Fruit fly (Drosophila melanogaster): Measurements from ENCODE around the gene CG11964.

The CG11964 gene

dm6 chr3R:8925924-8926553 is 18.8 kb downstream of the CG11964 start (continued):
- TF ChIP-seq Mrtf (GFP tag; IDR thresholded peaks at IDR 0.05) (0 out of 3 replicates have a peak, but pooled peaks have one; percentile 31), CG43689 (GFP tag; IDR thresholded peaks at IDR 0.05) (no peak), pan (optimal IDR thresholded peaks at IDR 0.05) (no peak), pan (GFP tag; optimal IDR thresholded peaks at IDR 0.05 in 1 of 2, IDR thresholded peaks at IDR 0.05 in 1 of 2) (peak in 1 of 2 experiments; percentile 49), amos (GFP tag; IDR thresholded peaks at IDR 0.05; ENCODE audit: partially characterized antibody) (no peak), hth (optimal IDR thresholded peaks at IDR 0.05) (no peak), PHDP (tag; optimal IDR thresholded peaks at IDR 0.05) (peak; percentile 25), MESR4 (GFP tag; optimal IDR thresholded peaks at IDR 0.05) (no peak), Sry-δ (GFP tag; optimal IDR thresholded peaks at IDR 0.05) (peak; percentile 35), Mad (GFP tag; optimal IDR thresholded peaks at IDR 0.05) (no peak), fd64A (GFP tag; optimal IDR thresholded peaks at IDR 0.05) (peak; percentile 87), CG13424 (tag; optimal IDR thresholded peaks at IDR 0.05) (peak; percentile 39), CG11085 (GFP tag; IDR thresholded peaks at IDR 0.05) (0 out of 2 replicates have a peak, but pooled peaks have one; percentile 21), Bgb (GFP tag; IDR thresholded peaks at IDR 0.05; ENCODE audit: partially characterized antibody) (no peak), lbe (GFP tag; optimal IDR thresholded peaks at IDR 0.05) (peak; percentile 97), CG6765 (GFP tag; optimal IDR thresholded peaks at IDR 0.05) (no peak), ftz-f1 (GFP tag; optimal IDR thresholded peaks at IDR 0.05) (no peak), pros (GFP tag; optimal IDR thresholded peaks at IDR 0.05) (no peak), twi (tag; optimal IDR thresholded peaks at IDR 0.05) (peak; percentile 45), bbx (GFP tag; IDR thresholded peaks at IDR 0.05; ENCODE audit: partially characterized antibody) (no peak), CG13287 (GFP tag; IDR thresholded peaks at IDR 0.05; ENCODE audit: partially characterized antibody) (no peak), CG6272 (GFP tag; IDR thresholded peaks at IDR 0.05) (no peak; the same call in 1 of the 2 replicates), CG12391 (tag; optimal IDR thresholded peaks at IDR 0.05) (peak; percentile 63), CG4820 (GFP tag; optimal IDR thresholded peaks at IDR 0.05) (peak; percentile 57), CG17912 (GFP tag; optimal IDR thresholded peaks at IDR 0.05) (no peak), CG17361 (GFP tag; IDR thresholded peaks at IDR 0.05) (peak; percentile 81), CG30431 (GFP tag; optimal IDR thresholded peaks at IDR 0.05) (peak; percentile 13), cas (GFP tag; IDR thresholded peaks at IDR 0.05) (no peak), Sox102F (GFP tag; optimal IDR thresholded peaks at IDR 0.05) (peak; percentile 49), D19B (GFP tag; optimal IDR thresholded peaks at IDR 0.05) (no peak), CG6654 (GFP tag; optimal IDR thresholded peaks at IDR 0.05) (peak; percentile 47), chm (GFP tag; IDR thresholded peaks at IDR 0.05) (no peak), zfh1 (GFP tag; IDR thresholded peaks at IDR 0.05) (peak; percentile 92), CG1832 (GFP tag; optimal IDR thresholded peaks at IDR 0.05) (no peak), CG6813 (GFP tag; optimal IDR thresholded peaks at IDR 0.05) (peak; percentile 68), CG11247 (GFP tag; IDR thresholded peaks at IDR 0.05) (peak; percentile 47), sens (GFP tag) (peak; percentile 96), sug (tag; optimal IDR thresholded peaks at IDR 0.05) (no peak), CG8359 (GFP tag; optimal IDR thresholded peaks at IDR 0.05; ENCODE audit: borderline replicate concordance) (peak; percentile 73), Dll (GFP tag; IDR thresholded peaks at IDR 0.05; ENCODE audit: partially characterized antibody) (no peak), NfI (GFP tag; optimal IDR thresholded peaks at IDR 0.05) (no peak), grau (tag; optimal IDR thresholded peaks at IDR 0.05) (peak; percentile 97), exex (tag; optimal IDR thresholded peaks at IDR 0.05) (no peak), CG11696 (GFP tag; IDR thresholded peaks at IDR 0.05) (peak; percentile 62), CG2712 (tag; optimal IDR thresholded peaks at IDR 0.05) (peak; percentile 93), CG3163 (GFP tag; optimal IDR thresholded peaks at IDR 0.05) (no peak), Eip74EF (GFP tag; optimal IDR thresholded peaks at IDR 0.05) (no peak), jumu (GFP tag; optimal IDR thresholded peaks at IDR 0.05) (peak; percentile 61), Doc2 (GFP tag; IDR thresholded peaks at IDR 0.05) (no peak), gem (tag; optimal IDR thresholded peaks at IDR 0.05) (peak; percentile 67)

All from whole organism, embryonic.